Fruit fly (Drosophila melanogaster): ENCODE results near the gene Dtg.

The Dtg gene

dm6 chr3R:12697022-12697421 is 49.2 kb downstream of the Dtg start, which contains the start of gene Past1:
Gene Past1, plus strand, starts transcription at chr3R:12697322.
- TF ChIP-seq Crg-1 (GFP tag; optimal IDR thresholded peaks at IDR 0.05), result no peak
- TF ChIP-seq CG12768 (GFP tag; optimal IDR thresholded peaks at IDR 0.05), result no peak
- TF ChIP-seq tj (GFP tag; optimal IDR thresholded peaks at IDR 0.05), result no peak

dm6 chr3R:12697571-12698039 is 49.7 kb downstream of the Dtg start:
- peak; percentile 37 for TF ChIP-seq cic (GFP tag; optimal IDR thresholded peaks at IDR 0.05)
- no peak for TF ChIP-seq tj (GFP tag; optimal IDR thresholded peaks at IDR 0.05)
- no peak for TF ChIP-seq CG1620 (GFP tag; optimal IDR thresholded peaks at IDR 0.05)
- no peak for TF ChIP-seq toe (GFP tag; optimal IDR thresholded peaks at IDR 0.05)
- TF ChIP-seq CG14711 (tag; optimal IDR thresholded peaks at IDR 0.05), result no peak
- no peak for TF ChIP-seq ovo (GFP tag; optimal IDR thresholded peaks at IDR 0.05)
- peak; percentile 39 for TF ChIP-seq kay (GFP tag; ENCODE audit: borderline replicate concordance)
- no peak for TF ChIP-seq CG7101 (tag; optimal IDR thresholded peaks at IDR 0.05)
- TF ChIP-seq Mnt (GFP tag; optimal IDR thresholded peaks at IDR 0.05), result peak; percentile 56
- no peak for TF ChIP-seq pad (GFP tag; optimal IDR thresholded peaks at IDR 0.05)
- no peak for TF ChIP-seq Crg-1 (GFP tag; optimal IDR thresholded peaks at IDR 0.05)
- no peak for TF ChIP-seq CG12768 (GFP tag; optimal IDR thresholded peaks at IDR 0.05)
- TF ChIP-seq bab1 (GFP tag; optimal IDR thresholded peaks at IDR 0.05), result peak; percentile 33

- TF ChIP-seq Hr96 (GFP tag; optimal IDR thresholded peaks at IDR 0.05) (no peak), CG33017 (tag; optimal IDR thresholded peaks at IDR 0.05) (no peak), CG14711 (tag; optimal IDR thresholded peaks at IDR 0.05) (no peak), toe (GFP tag; optimal IDR thresholded peaks at IDR 0.05) (no peak), CG11617 (GFP tag; optimal IDR thresholded peaks at IDR 0.05) (no peak), cnc (optimal IDR thresholded peaks at IDR 0.05) (no peak), tj (GFP tag; optimal IDR thresholded peaks at IDR 0.05) (no peak), Clk (GFP tag; optimal IDR thresholded peaks at IDR 0.05) (no peak), CG12768 (GFP tag; optimal IDR thresholded peaks at IDR 0.05) (no peak), pad (GFP tag; optimal IDR thresholded peaks at IDR 0.05) (no peak), bab1 (GFP tag; optimal IDR thresholded peaks at IDR 0.05) (no peak), CG7045 (GFP tag; optimal IDR thresholded peaks at IDR 0.05) (no peak), CG5204 (GFP tag; optimal IDR thresholded peaks at IDR 0.05) (no peak), cic (GFP tag; optimal IDR thresholded peaks at IDR 0.05) (no peak), kay (GFP tag; ENCODE audit: borderline replicate concordance) (no peak), ovo (GFP tag; optimal IDR thresholded peaks at IDR 0.05) (no peak), Crg-1 (GFP tag; optimal IDR thresholded peaks at IDR 0.05) (no peak), CG7101 (tag; optimal IDR thresholded peaks at IDR 0.05) (no peak), Mnt (GFP tag; optimal IDR thresholded peaks at IDR 0.05) (no peak)
Measured at dm6 chr3R:12698363-12698762, 50.5 kb downstream of the Dtg start.

DNA sequence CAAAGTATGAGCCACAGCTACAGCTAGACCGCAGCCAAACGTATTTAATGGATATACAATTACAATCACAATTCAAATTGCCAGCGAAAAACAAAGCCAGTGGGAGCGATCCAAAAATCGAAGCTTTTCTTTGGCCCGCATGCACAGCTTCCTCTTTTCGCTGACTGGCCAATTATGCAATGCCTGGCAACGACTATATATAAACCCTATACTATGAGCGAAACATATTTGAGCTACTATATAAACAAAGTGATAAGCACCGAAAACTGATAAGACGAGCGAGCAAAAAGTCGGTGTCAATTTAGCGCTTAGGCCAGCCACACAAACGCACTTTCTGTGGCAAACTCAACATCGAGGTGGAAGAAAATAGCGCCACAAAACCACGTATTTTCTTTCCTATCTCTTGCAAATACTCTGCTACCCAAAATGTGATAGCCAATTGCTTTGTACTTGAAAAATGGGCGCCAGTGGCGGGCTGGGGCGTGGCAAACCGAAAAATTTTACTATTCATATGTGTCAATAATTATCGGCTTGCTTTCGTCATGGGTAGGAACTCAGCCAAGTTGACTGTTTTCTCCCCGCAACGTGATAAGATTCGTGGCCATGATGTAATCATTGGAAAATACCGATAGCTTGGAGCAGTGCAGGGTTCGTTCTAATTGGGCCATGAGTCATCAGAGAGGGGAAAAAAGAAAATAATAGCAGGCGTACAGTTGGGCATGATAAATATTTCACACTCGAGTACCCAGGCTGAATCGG is 51.9 kb downstream of the Dtg start:
- peak; percentile 39 for TF ChIP-seq tj (GFP tag; optimal IDR thresholded peaks at IDR 0.05)
- no peak for TF ChIP-seq CG33017 (tag; optimal IDR thresholded peaks at IDR 0.05)

DNA sequence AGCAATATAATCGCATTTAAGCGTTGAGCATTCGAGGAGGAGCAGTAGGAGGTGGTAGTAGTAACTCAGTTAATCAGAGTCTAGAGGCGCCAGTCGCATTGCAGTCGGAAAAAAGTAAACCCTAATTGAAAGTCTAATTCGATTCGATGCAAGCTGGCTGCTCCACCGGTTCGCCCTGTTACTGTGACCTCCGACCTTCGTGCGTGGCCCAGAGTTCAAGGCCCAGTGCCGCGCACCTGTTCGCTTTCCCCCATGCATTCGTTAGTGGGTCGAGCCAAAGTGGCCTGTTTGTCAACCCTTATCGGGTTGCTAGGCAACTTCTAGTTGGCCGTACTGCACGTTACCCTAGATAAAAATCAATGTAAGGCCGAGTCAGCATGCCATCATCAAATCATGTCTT is 52.6 kb downstream of the Dtg start:
- TF ChIP-seq CG5204 (GFP tag; optimal IDR thresholded peaks at IDR 0.05) (no peak), CG33017 (tag; optimal IDR thresholded peaks at IDR 0.05) (no peak), Clk (GFP tag; optimal IDR thresholded peaks at IDR 0.05) (no peak)

DNA sequence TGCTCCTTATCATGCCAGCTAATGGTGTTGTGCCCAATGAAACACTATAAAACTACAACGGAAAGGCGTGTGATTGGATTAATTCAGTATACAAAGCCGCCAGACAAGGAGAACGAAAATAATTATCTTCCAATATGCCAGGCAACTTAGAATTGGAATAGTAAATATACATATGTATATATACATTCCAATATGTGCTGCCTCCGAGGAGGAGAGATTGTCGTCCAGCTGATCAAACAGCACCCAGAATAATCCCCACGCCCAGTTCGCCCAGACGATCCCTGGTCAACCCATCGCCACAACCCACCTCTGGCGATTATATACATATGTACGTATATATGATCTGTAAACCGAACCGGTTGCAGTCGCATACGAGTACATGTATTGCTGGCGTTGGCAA is 53.4 kb downstream of the Dtg start:
- TF ChIP-seq Hr96 (GFP tag; optimal IDR thresholded peaks at IDR 0.05) (no peak), CG1620 (GFP tag; optimal IDR thresholded peaks at IDR 0.05) (no peak), tj (GFP tag; optimal IDR thresholded peaks at IDR 0.05) (no peak), CG11617 (GFP tag; optimal IDR thresholded peaks at IDR 0.05) (no peak), cic (GFP tag; optimal IDR thresholded peaks at IDR 0.05) (no peak), CG7101 (tag; optimal IDR thresholded peaks at IDR 0.05) (no peak), Mnt (GFP tag; optimal IDR thresholded peaks at IDR 0.05) (no peak), CG33017 (tag; optimal IDR thresholded peaks at IDR 0.05) (no peak), kay (GFP tag; ENCODE audit: borderline replicate concordance) (no peak), CG5204 (GFP tag; optimal IDR thresholded peaks at IDR 0.05) (no peak)

dm6 chr3R:12701994-12702494 is 54.2 kb downstream of the Dtg start:
- TF ChIP-seq Crg-1 (GFP tag; optimal IDR thresholded peaks at IDR 0.05), result no peak
- no peak for TF ChIP-seq CG1620 (GFP tag; optimal IDR thresholded peaks at IDR 0.05)
- no peak for TF ChIP-seq pad (GFP tag; optimal IDR thresholded peaks at IDR 0.05)
- no peak for TF ChIP-seq CG7045 (GFP tag; optimal IDR thresholded peaks at IDR 0.05)
- no peak for TF ChIP-seq CG7101 (tag; optimal IDR thresholded peaks at IDR 0.05)
- TF ChIP-seq CG12768 (GFP tag; optimal IDR thresholded peaks at IDR 0.05), result no peak
- TF ChIP-seq Hr96 (GFP tag; optimal IDR thresholded peaks at IDR 0.05), result no peak
- no peak for TF ChIP-seq CG33017 (tag; optimal IDR thresholded peaks at IDR 0.05)
